Fruit fly (Drosophila melanogaster) whole organism, prepupa: ENCODE results near the gene Pgm1.

Source experiments
- CG10631 ChIP-seq: fragments of 200-800 bp; sonication (Bioruptor generic); optimal IDR thresholded peaks from 2 replicates; lab custom pipeline; 2016; ENCODE audit warnings: missing biosample characterization, missing genetic modification characterization
- CG11294 ChIP-seq: fragments of 200-800 bp; sonication (Bioruptor generic); IDR thresholded peaks from 2 replicates; pipeline ENCODE4 v1.3.6; 2022; ENCODE audit warnings: missing biosample characterization, missing genetic modification characterization
- CG11762 ChIP-seq: fragments of 200-800 bp; sonication (Bioruptor generic); optimal IDR thresholded peaks from 3 replicates; lab custom pipeline; 2016; ENCODE audit warnings: missing biosample characterization, missing genetic modification characterization; ENCODE audit not compliant: insufficient read depth
- CG11902 ChIP-seq: fragments of 200-800 bp; sonication (Bioruptor generic); optimal IDR thresholded peaks from 3 replicates; lab custom pipeline; 2016; ENCODE audit warnings: missing biosample characterization, missing genetic modification characterization
- CG15336 ChIP-seq: fragments of 200-800 bp; sonication (Bioruptor generic); IDR thresholded peaks from 2 replicates; pipeline ENCODE4 v1.3.6; 2022; ENCODE audit warnings: missing biosample characterization, missing genetic modification characterization
- CG16779 ChIP-seq: fragments of 200-800 bp; sonication (Bioruptor generic); optimal IDR thresholded peaks from 3 replicates; lab custom pipeline; 2017; ENCODE audit warnings: missing biosample characterization, mild to moderate bottlenecking, missing genetic modification characterization
- CG3032 ChIP-seq: fragments of 200-800 bp; optimal IDR thresholded peaks from 2 replicates; lab custom pipeline; 2019; ENCODE audit warnings: missing biosample characterization, mild to moderate bottlenecking, missing genetic modification characterization, moderate library complexity
- CG31627 ChIP-seq: fragments of 200-800 bp; sonication (Bioruptor generic); optimal IDR thresholded peaks from 3 replicates; lab custom pipeline; 2016; ENCODE audit warnings: missing biosample characterization, missing genetic modification characterization
- CG32006 ChIP-seq: fragments of 200-800 bp; sonication (Bioruptor generic); optimal IDR thresholded peaks from 3 replicates; lab custom pipeline; 2017; ENCODE audit warnings: missing biosample characterization, mild to moderate bottlenecking, missing genetic modification characterization
- CG3919 ChIP-seq: fragments of 200-800 bp; sonication (Bioruptor generic); optimal IDR thresholded peaks from 3 replicates; lab custom pipeline; 2016; ENCODE audit warnings: missing biosample characterization, missing genetic modification characterization
- CG4318 ChIP-seq: fragments of 200-800 bp; sonication (Bioruptor generic); optimal IDR thresholded peaks from 3 replicates; lab custom pipeline; 2017; ENCODE audit warnings: missing biosample characterization, mild to moderate bottlenecking, missing genetic modification characterization
- CG6163 ChIP-seq: fragments of 200-800 bp; sonication (Bioruptor generic); IDR thresholded peaks from 3 replicates; pipeline ENCODE4 v1.3.6; 2022; ENCODE audit warnings: missing biosample characterization, missing genetic modification characterization
- CG6276 ChIP-seq: fragments of 200-800 bp; sonication (Bioruptor generic); optimal IDR thresholded peaks from 2 replicates; lab custom pipeline; 2017; ENCODE audit warnings: missing biosample characterization, mild to moderate bottlenecking, missing genetic modification characterization
- CG6808 ChIP-seq: fragments of 200-800 bp; sonication (Bioruptor generic); optimal IDR thresholded peaks from 3 replicates; lab custom pipeline; 2017; ENCODE audit warnings: missing biosample characterization, missing genetic modification characterization, mild to moderate bottlenecking, moderate library complexity, missing genetic modification reagents
- CG6854 ChIP-seq: fragments of 200-800 bp; sonication (Bioruptor generic); optimal IDR thresholded peaks from 2 replicates; lab custom pipeline; 2017; ENCODE audit warnings: missing biosample characterization, mild to moderate bottlenecking, missing genetic modification characterization
- CG7368 ChIP-seq: fragments of 200-800 bp; sonication (Bioruptor generic); optimal IDR thresholded peaks from 3 replicates; lab custom pipeline; 2016; ENCODE audit warnings: missing biosample characterization, missing genetic modification characterization
- CG8119 ChIP-seq: fragments of 200-800 bp; sonication (Bioruptor generic); IDR thresholded peaks from 3 replicates; pipeline ENCODE4 v1.3.6; 2022; ENCODE audit warnings: missing biosample characterization, missing genetic modification characterization
- CG8319 ChIP-seq: fragments of 200-800 bp; sonication (Bioruptor generic); optimal IDR thresholded peaks from 3 replicates; lab custom pipeline; 2016; ENCODE audit warnings: missing biosample characterization, missing genetic modification characterization
- CG8632 ChIP-seq: fragments of 200-800 bp; sonication (Bioruptor generic); optimal IDR thresholded peaks from 3 replicates; lab custom pipeline; 2016; ENCODE audit warnings: missing biosample characterization, missing genetic modification characterization
- CG9139 ChIP-seq: fragments of 200-800 bp; sonication (Bioruptor generic); optimal IDR thresholded peaks from 3 replicates; lab custom pipeline; 2017; ENCODE audit warnings: missing biosample characterization, mild to moderate bottlenecking, missing genetic modification characterization
- Eip75B ChIP-seq: fragments of 200-800 bp; sonication (Bioruptor generic); optimal IDR thresholded peaks from 3 replicates; lab custom pipeline; 2016; ENCODE audit warnings: missing biosample characterization, missing genetic modification characterization
- Eip78C ChIP-seq: fragments of 200-800 bp; sonication (Bioruptor generic); peaks from one replicate; lab custom pipeline; 2016; ENCODE audit warnings: missing biosample characterization, missing genetic modification characterization
- Eip93F ChIP-seq: fragments of 200-800 bp; sonication (Bioruptor generic); optimal IDR thresholded peaks from 2 replicates; lab custom pipeline; 2016; ENCODE audit warnings: missing biosample characterization, mild to moderate bottlenecking, missing genetic modification characterization
- Ets21C ChIP-seq: fragments of 200-800 bp; sonication (Bioruptor generic); optimal IDR thresholded peaks from 3 replicates; lab custom pipeline; 2016; ENCODE audit warnings: missing biosample characterization, missing genetic modification characterization
- Ets96B ChIP-seq: fragments of 200-800 bp; optimal IDR thresholded peaks from 2 replicates; lab custom pipeline; 2019; ENCODE audit warnings: missing biosample characterization, mild to moderate bottlenecking, missing genetic modification characterization, moderate library complexity
- Gug ChIP-seq: fragments of 200-800 bp; sonication (Bioruptor generic); IDR thresholded peaks from 2 replicates; pipeline ENCODE4 v1.3.6; 2022; ENCODE audit warnings: missing biosample characterization, missing genetic modification characterization
- Met ChIP-seq: fragments of 200-800 bp; sonication (Bioruptor generic); optimal IDR thresholded peaks from 3 replicates; lab custom pipeline; 2016; ENCODE audit warnings: missing biosample characterization, missing genetic modification characterization
- OdsH ChIP-seq: fragments of 200-800 bp; sonication (Bioruptor generic); optimal IDR thresholded peaks from 3 replicates; lab custom pipeline; 2016; ENCODE audit warnings: missing biosample characterization, missing genetic modification characterization
- Sox102F ChIP-seq: fragments of 200-800 bp; sonication (Bioruptor generic); optimal IDR thresholded peaks from 2 replicates; lab custom pipeline; 2016; ENCODE audit warnings: missing biosample characterization, mild to moderate bottlenecking, missing genetic modification characterization
- Sox14 ChIP-seq: fragments of 200-800 bp; sonication (Bioruptor generic); optimal IDR thresholded peaks from 3 replicates; lab custom pipeline; 2016; ENCODE audit warnings: missing biosample characterization, missing genetic modification characterization
- Sox15 ChIP-seq: fragments of 200-800 bp; sonication (Bioruptor generic); optimal IDR thresholded peaks from 3 replicates; lab custom pipeline; 2016; ENCODE audit warnings: missing biosample characterization, missing genetic modification characterization
- achi ChIP-seq: fragments of 200-800 bp; sonication (Bioruptor generic); optimal IDR thresholded peaks from 3 replicates; lab custom pipeline; 2016; ENCODE audit warnings: missing biosample characterization, missing genetic modification characterization
- acj6 ChIP-seq: fragments of 200-800 bp; sonication (Bioruptor generic); optimal IDR thresholded peaks from 3 replicates; lab custom pipeline; 2016; ENCODE audit warnings: missing biosample characterization, missing genetic modification characterization
- cyc ChIP-seq: fragments of 200-800 bp; sonication (Bioruptor generic); optimal IDR thresholded peaks from 3 replicates; lab custom pipeline; 2016; ENCODE audit warnings: missing biosample characterization, missing genetic modification characterization
- dsx ChIP-seq: fragments of 200-800 bp; optimal IDR thresholded peaks from 3 replicates; lab custom pipeline; 2019; ENCODE audit warnings: missing biosample characterization, mild to moderate bottlenecking, missing genetic modification characterization, moderate library complexity; ENCODE audit not compliant: poor library complexity, severe bottlenecking
- eg ChIP-seq: fragments of 200-800 bp; sonication (Bioruptor generic); IDR thresholded peaks from 3 replicates; pipeline ENCODE4 v1.3.6; 2022; ENCODE audit warnings: missing biosample characterization, missing genetic modification characterization
- esn ChIP-seq: fragments of 200-800 bp; sonication (Bioruptor generic); optimal IDR thresholded peaks from 2 replicates; lab custom pipeline; 2016; ENCODE audit warnings: missing biosample characterization, mild to moderate bottlenecking, missing genetic modification characterization, moderate library complexity
- fd59A ChIP-seq: fragments of 200-800 bp; sonication (Bioruptor generic); optimal IDR thresholded peaks from 2 replicates; lab custom pipeline; 2017; ENCODE audit warnings: missing biosample characterization, mild to moderate bottlenecking, missing genetic modification characterization, missing genetic modification reagents
- fkh ChIP-seq: fragments of 200-800 bp; sonication (Bioruptor generic); optimal IDR thresholded peaks from 3 replicates; lab custom pipeline; 2017; ENCODE audit warnings: missing biosample characterization, mild to moderate bottlenecking, missing genetic modification characterization, moderate library complexity
- lz ChIP-seq: fragments of 200-800 bp; sonication (Bioruptor generic); optimal IDR thresholded peaks from 3 replicates; lab custom pipeline; 2016; ENCODE audit warnings: missing biosample characterization, missing genetic modification characterization
- net ChIP-seq: fragments of 200-800 bp; sonication (Bioruptor generic); optimal IDR thresholded peaks from 3 replicates; lab custom pipeline; 2016; ENCODE audit warnings: missing biosample characterization, missing genetic modification characterization
- pdm3 ChIP-seq: fragments of 200-800 bp; sonication (Bioruptor generic); optimal IDR thresholded peaks from 3 replicates; lab custom pipeline; 2016; ENCODE audit warnings: missing biosample characterization, missing genetic modification characterization
- salr ChIP-seq, 2 experiments: fragments of 200-800 bp; sonication (Bioruptor generic); optimal IDR thresholded peaks; 3 replicates each; lab custom pipeline; 2016 to 2018; ENCODE audit warnings: missing biosample characterization in 2 of 2, missing genetic modification characterization in 2 of 2, mild to moderate bottlenecking in 1 of 2
- svp ChIP-seq: fragments of 200-800 bp; sonication (Bioruptor generic); peaks from one replicate; lab custom pipeline; 2016; ENCODE audit warnings: missing biosample characterization, missing genetic modification characterization

The Pgm1 gene

dm6 chr3L:16164150-16165039, 36.1 kb upstream of the Pgm1 start, which contains the start of gene CG5151 (continued):
- TF ChIP-seq CG6276: peak; percentile 59
- TF ChIP-seq CG4318 (GFP tag; lab: Kevin White, UChicago): no peak
- peak; percentile 20 for TF ChIP-seq CG8632 (GFP tag; lab: Kevin White, UChicago)
- TF ChIP-seq acj6: no peak
- TF ChIP-seq Ets21C (GFP tag; lab: Kevin White, UChicago): no peak
- peak; percentile 39 for TF ChIP-seq CG6808
- 0 out of 2 replicates have a peak, but pooled peaks have one; percentile 19 for TF ChIP-seq CG11294 (GFP tag; lab: Robert Waterston, UW)
- no peak for TF ChIP-seq cyc (GFP tag; lab: Kevin White, UChicago)
- TF ChIP-seq lz (GFP tag; lab: Kevin White, UChicago): no peak
- TF ChIP-seq CG31627 (GFP tag; lab: Kevin White, UChicago): no peak
- no peak; the same call in none of the 2 replicates for TF ChIP-seq CG15336 (GFP tag; lab: Robert Waterston, UW)
- no peak for TF ChIP-seq CG8319 (GFP tag; lab: Kevin White, UChicago)
- peak; percentile 40 for TF ChIP-seq esn (GFP tag; lab: Kevin White, UChicago)
- peak; percentile 56 for TF ChIP-seq CG9139 (GFP tag; lab: Kevin White, UChicago)
- peak; percentile 41 for TF ChIP-seq Ets96B (tag; lab: Kevin White, UChicago)
- TF ChIP-seq net (GFP tag; lab: Kevin White, UChicago): peak; percentile 12
- no peak for TF ChIP-seq Gug (GFP tag; lab: Robert Waterston, UW)
- TF ChIP-seq Sox102F (GFP tag; lab: Kevin White, UChicago): peak; percentile 70
- TF ChIP-seq, all 60 proteins: peak for 36

- TF ChIP-seq CG3919 (GFP tag; lab: Kevin White, UChicago) (peak; percentile 78), CG6854 (GFP tag; lab: Kevin White, UChicago) (no peak), CG11902 (peak; percentile 45), CG10631 (GFP tag; lab: Kevin White, UChicago) (peak; percentile 74), fkh (GFP tag; lab: Kevin White, UChicago) (peak; percentile 46), CG11762 (GFP tag; lab: Kevin White, UChicago) (peak; percentile 54), fd59A (peak; percentile 30), Sox14 (GFP tag; lab: Kevin White, UChicago) (peak; percentile 85), eg (peak; percentile 75), achi (GFP tag; lab: Kevin White, UChicago) (peak; percentile 84), CG3032 (tag; lab: Kevin White, UChicago) (peak; percentile 63), CG7368 (GFP tag; lab: Kevin White, UChicago) (no peak), CG8119 (GFP tag; lab: Robert Waterston, UW) (peak; percentile 85), dsx (peak; percentile 33), cyc (GFP tag; lab: Kevin White, UChicago) (peak; percentile 45), CG32006 (GFP tag; lab: Kevin White, UChicago) (peak; percentile 93), pdm3 (GFP tag; lab: Kevin White, UChicago) (peak; percentile 83), CG11294 (GFP tag; lab: Robert Waterston, UW) (peak; percentile 69; the same call in 1 of the 2 replicates), Ets96B (tag; lab: Kevin White, UChicago) (peak; percentile 61), acj6 (peak; percentile 76), CG8319 (GFP tag; lab: Kevin White, UChicago) (peak; percentile 31), OdsH (GFP tag; lab: Kevin White, UChicago) (peak; percentile 84), svp (GFP tag; lab: Kevin White, UChicago) (no peak), Eip93F (GFP tag; lab: Kevin White, UChicago) (no peak), CG6163 (GFP tag; lab: Robert Waterston, UW) (peak; percentile 53), Eip75B (GFP tag; lab: Kevin White, UChicago) (peak; percentile 57), net (GFP tag; lab: Kevin White, UChicago) (peak; percentile 75), CG31627 (GFP tag; lab: Kevin White, UChicago) (peak; percentile 43), lz (GFP tag; lab: Kevin White, UChicago) (no peak), CG16779 (tag; lab: Kevin White, UChicago) (peak; percentile 27), Eip78C (GFP tag; lab: Kevin White, UChicago) (peak; percentile 93), CG4318 (GFP tag; lab: Kevin White, UChicago) (peak; percentile 78), salr (GFP tag; optimal IDR thresholded peaks at IDR 0.05; lab: Kevin White, UChicago) (peak in 1 of 2 experiments; percentile 71), esn (GFP tag; lab: Kevin White, UChicago) (peak; percentile 56), Sox15 (GFP tag; lab: Kevin White, UChicago) (peak; percentile 40), Met (GFP tag; lab: Kevin White, UChicago) (peak; percentile 53), Ets21C (GFP tag; lab: Kevin White, UChicago) (no peak)
These were observed 33.7 kb upstream of the Pgm1 start for dm6 chr3L:16161847-16162556.
